Worm (Caenorhabditis elegans): ENCODE measurements around the gene clec-27.

The clec-27 gene

ce11 chrV:16873642-16874041, 19.2 kb downstream of the clec-27 start, which contains the start of gene srw-23:
srw-23 (plus strand) TSS chrV:16873942.
- TF ChIP-seq nhr-76 (tag; optimal IDR thresholded peaks at IDR 0.05) (no peak), sptf-1 (tag; optimal IDR thresholded peaks at IDR 0.05) (no peak), flh-1 (GFP tag; optimal IDR thresholded peaks at IDR 0.05) (no peak), ztf-11 (tag; optimal IDR thresholded peaks at IDR 0.05) (no peak)

- TF ChIP-seq zip-8 (tag; optimal IDR thresholded peaks at IDR 0.05) = no peak
- no peak for TF ChIP-seq ztf-11 (tag; optimal IDR thresholded peaks at IDR 0.05)
- no peak for TF ChIP-seq ceh-83 (GFP tag; optimal IDR thresholded peaks at IDR 0.05)
- no peak for TF ChIP-seq ces-1 (GFP tag; optimal IDR thresholded peaks at IDR 0.05)
- no peak for TF ChIP-seq tbx-8 (GFP tag; optimal IDR thresholded peaks at IDR 0.05)
Measured at ce11 chrV:16874966-16875365, 20.5 kb downstream of the clec-27 start, which contains the start of gene F49A5.10. F49A5.10 (plus strand) TSS chrV:16875266.

ce11 chrV:16879532-16879931, 25.1 kb downstream of the clec-27 start:
- no peak for TF ChIP-seq lsy-2 (tag; optimal IDR thresholded peaks at IDR 0.05)
- no peak for TF ChIP-seq hlh-1 (tag; optimal IDR thresholded peaks at IDR 0.05)

ce11 chrV:16880054-16880453, 25.6 kb downstream of the clec-27 start, which contains the start of gene F09C6.3:
F09C6.3 (minus strand) TSS chrV:16880154.
- TF ChIP-seq ceh-83 (GFP tag; optimal IDR thresholded peaks at IDR 0.05) (no peak), mep-1 (tag; optimal IDR thresholded peaks at IDR 0.05) (no peak), pha-4 (tag; optimal IDR thresholded peaks at IDR 0.05) (no peak), lsy-2 (tag; optimal IDR thresholded peaks at IDR 0.05) (no peak), unc-62 (GFP tag; optimal IDR thresholded peaks at IDR 0.05) (no peak), cnd-1 (tag; optimal IDR thresholded peaks at IDR 0.05) (no peak), ceh-39 (tag; optimal IDR thresholded peaks at IDR 0.05) (no peak), flh-1 (GFP tag; optimal IDR thresholded peaks at IDR 0.05) (no peak), mab-5 (tag; optimal IDR thresholded peaks at IDR 0.05) (no peak), unc-120 (tag; optimal IDR thresholded peaks at IDR 0.05; ENCODE audit: poor library complexity, severe bottlenecking) (no peak), nhr-237 (tag; optimal IDR thresholded peaks at IDR 0.05) (no peak), nhr-28 (tag; optimal IDR thresholded peaks at IDR 0.05) (no peak), nhr-76 (tag; optimal IDR thresholded peaks at IDR 0.05) (no peak), elt-3 (tag; optimal IDR thresholded peaks at IDR 0.05) (no peak), nhr-2 (tag; optimal IDR thresholded peaks at IDR 0.05) (no peak), lin-32 (GFP tag; optimal IDR thresholded peaks at IDR 0.05) (no peak), zip-8 (tag; optimal IDR thresholded peaks at IDR 0.05) (no peak), nhr-12 (tag; optimal IDR thresholded peaks at IDR 0.05) (no peak), M03D4.4 (tag; optimal IDR thresholded peaks at IDR 0.05) (no peak)

- TF ChIP-seq nhr-76 (tag; optimal IDR thresholded peaks at IDR 0.05) (no peak), tbx-8 (GFP tag; optimal IDR thresholded peaks at IDR 0.05) (no peak), hlh-1 (tag; optimal IDR thresholded peaks at IDR 0.05) (no peak), sem-2 (GFP tag; optimal IDR thresholded peaks at IDR 0.05) (no peak), nhr-2 (tag; optimal IDR thresholded peaks at IDR 0.05) (no peak), ham-2 (GFP tag; optimal IDR thresholded peaks at IDR 0.05) (no peak), ceh-39 (tag; optimal IDR thresholded peaks at IDR 0.05) (no peak), elt-3 (tag; optimal IDR thresholded peaks at IDR 0.05) (no peak), nhr-12 (tag; optimal IDR thresholded peaks at IDR 0.05) (no peak), drap-1 (GFP tag; optimal IDR thresholded peaks at IDR 0.05) (no peak), blmp-1 (tag; optimal IDR thresholded peaks at IDR 0.05) (no peak), unc-120 (tag; optimal IDR thresholded peaks at IDR 0.05; ENCODE audit: poor library complexity, severe bottlenecking) (no peak), unc-62 (GFP tag; optimal IDR thresholded peaks at IDR 0.05) (no peak), nhr-28 (tag; optimal IDR thresholded peaks at IDR 0.05) (no peak), flh-1 (GFP tag; optimal IDR thresholded peaks at IDR 0.05) (no peak), lin-32 (GFP tag; optimal IDR thresholded peaks at IDR 0.05) (no peak), mls-2 (tag; optimal IDR thresholded peaks at IDR 0.05) (no peak)
Measured at ce11 chrV:16880679-16881078, 26.2 kb downstream of the clec-27 start, which contains the start of gene F09C6.14. F09C6.14 (plus strand) TSS chrV:16880979.

DNA sequence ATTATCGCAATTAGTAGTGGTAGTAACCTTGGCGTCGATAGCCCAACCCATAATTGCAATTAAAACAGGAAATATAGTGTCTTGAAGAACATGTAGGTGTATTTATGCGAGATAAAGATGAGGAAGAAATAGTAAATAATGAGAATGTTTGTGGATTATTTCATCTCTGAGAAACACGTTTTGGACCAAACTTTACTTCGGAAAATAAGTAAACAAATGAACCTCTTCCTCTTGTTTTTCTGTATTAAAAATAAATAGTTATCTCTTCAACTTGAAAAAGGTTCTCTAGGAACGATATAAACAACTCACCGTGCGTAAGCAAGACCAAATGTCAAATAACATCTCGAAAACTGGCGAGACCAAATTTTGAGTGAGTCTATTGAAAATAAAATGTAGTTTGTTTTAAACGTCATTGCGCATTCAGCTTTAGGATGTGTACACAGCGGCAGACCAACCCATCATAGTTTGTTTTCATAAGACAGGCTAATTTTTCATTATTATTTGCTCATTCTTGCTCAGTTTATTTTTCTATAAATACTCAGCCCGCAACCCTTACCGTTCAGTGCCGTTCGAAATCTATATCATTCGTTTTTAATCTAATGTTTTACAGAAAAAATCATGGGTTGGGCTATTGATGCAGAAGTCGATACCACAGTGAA, 28.0 kb downstream of the clec-27 start, which contains the start of the genes F09C6.11 and F09C6.12:
Gene F09C6.11 (minus strand): TSS at position 51 of the 659 bp plus-strand sequence.
Gene F09C6.12 (plus strand): TSS at position 609 of the 659 bp plus-strand sequence.
- TF ChIP-seq lin-13 (tag; optimal IDR thresholded peaks at IDR 0.05) = no peak
- TF ChIP-seq elt-3 (tag; optimal IDR thresholded peaks at IDR 0.05) = no peak
- no peak for TF ChIP-seq cnd-1 (tag; optimal IDR thresholded peaks at IDR 0.05)
- no peak for TF ChIP-seq sptf-1 (tag; optimal IDR thresholded peaks at IDR 0.05)
- no peak for TF ChIP-seq elt-1 (tag; optimal IDR thresholded peaks at IDR 0.05; ENCODE audit: borderline replicate concordance, insufficient read depth)
- TF ChIP-seq nhr-12 (tag; optimal IDR thresholded peaks at IDR 0.05) = no peak
- no peak for TF ChIP-seq drap-1 (GFP tag; optimal IDR thresholded peaks at IDR 0.05)
- TF ChIP-seq sem-2 (GFP tag; optimal IDR thresholded peaks at IDR 0.05) = no peak
- TF ChIP-seq blmp-1 (tag; optimal IDR thresholded peaks at IDR 0.05) = no peak
- no peak for TF ChIP-seq ceh-83 (GFP tag; optimal IDR thresholded peaks at IDR 0.05)
- TF ChIP-seq nhr-76 (tag; optimal IDR thresholded peaks at IDR 0.05) = no peak
- TF ChIP-seq lin-32 (GFP tag; optimal IDR thresholded peaks at IDR 0.05) = no peak
- no peak for TF ChIP-seq hlh-1 (tag; optimal IDR thresholded peaks at IDR 0.05)
- TF ChIP-seq ceh-43 (GFP tag; optimal IDR thresholded peaks at IDR 0.05) = no peak
- no peak for TF ChIP-seq ham-2 (GFP tag; optimal IDR thresholded peaks at IDR 0.05)
- no peak for TF ChIP-seq mab-5 (tag; optimal IDR thresholded peaks at IDR 0.05)
- no peak for TF ChIP-seq unc-39 (tag; optimal IDR thresholded peaks at IDR 0.05)
- no peak for TF ChIP-seq pha-4 (tag; optimal IDR thresholded peaks at IDR 0.05)
- no peak for TF ChIP-seq tbx-8 (GFP tag; optimal IDR thresholded peaks at IDR 0.05)
- no peak for TF ChIP-seq mep-1 (tag; optimal IDR thresholded peaks at IDR 0.05)

All from whole organism, mixed stage, embryonic.